Worm (Caenorhabditis elegans) whole organism, L4/young adult: ENCODE measurements around the gene srh-10.

Source experiments
- W03F9.2 ChIP-seq: fragments of 150-350 bp; optimal IDR thresholded peaks from 2 replicates; lab custom pipeline; 2014; ENCODE audit warnings: missing biosample characterization, missing genetic modification characterization
- him-1 ChIP-seq: sonication (generic microtip); optimal IDR thresholded peaks from 2 replicates; lab custom pipeline; 2016; ENCODE audit warnings: missing genotype, missing genetic modification reagents, missing genetic modification characterization, missing compliant biosample characterization

DNA sequence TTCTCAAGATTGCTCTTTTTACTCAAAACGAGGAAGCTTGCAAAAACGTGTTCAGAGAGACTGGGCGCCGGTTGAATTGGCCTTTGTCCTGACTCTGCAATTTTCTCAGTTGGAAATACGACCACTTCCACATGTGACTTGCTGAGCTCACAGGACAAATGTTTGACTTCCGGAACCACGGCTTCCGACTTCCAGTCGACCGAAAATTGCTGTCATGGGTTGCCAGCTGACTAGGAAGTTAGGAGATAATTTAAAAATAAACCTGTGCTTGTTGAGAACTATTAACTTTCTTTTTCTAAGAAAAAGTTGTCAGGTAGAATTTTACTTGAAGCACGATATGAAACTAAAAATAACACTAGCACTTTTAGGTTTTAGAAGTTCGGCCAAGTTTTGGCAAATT lies 35.4 kb downstream of the srh-10 start:
- TF ChIP-seq him-1 (tag; lab: Kevin White, UChicago) (no peak), W03F9.2 (tag; lab: Kevin White, UChicago) (no peak)
